Fruit fly (Drosophila melanogaster): ENCODE results near the gene CG43095.

Gene CG43095

DNA sequence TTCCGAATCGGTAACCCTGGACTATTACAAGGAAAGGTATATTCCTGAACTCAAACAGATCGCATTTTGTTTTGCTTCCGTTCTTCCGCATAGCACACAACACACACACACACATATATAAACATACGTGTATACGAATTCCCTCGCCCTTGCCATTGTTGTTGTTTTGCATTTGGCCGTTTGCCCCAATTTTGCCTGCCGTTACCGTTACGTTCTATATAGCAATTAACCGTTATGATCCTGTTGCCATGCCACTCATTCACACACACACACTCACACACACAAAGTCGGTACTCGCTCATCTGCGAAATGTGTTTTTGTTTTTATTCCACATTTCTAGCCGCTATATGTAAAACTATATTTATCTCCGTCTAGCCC, 44.1 kb downstream of the CG43095 start:
- TF ChIP-seq h (optimal IDR thresholded peaks at IDR 0.05) = no peak
- no peak for TF ChIP-seq insv (optimal IDR thresholded peaks at IDR 0.05)
- TF ChIP-seq Sin3A (optimal IDR thresholded peaks at IDR 0.05) = no peak
- TF ChIP-seq Myc (optimal IDR thresholded peaks at IDR 0.05) = no peak
- no peak for TF ChIP-seq ttk (optimal IDR thresholded peaks at IDR 0.05)
- TF ChIP-seq psq (optimal IDR thresholded peaks at IDR 0.05) = no peak

- TF ChIP-seq Myc (optimal IDR thresholded peaks at IDR 0.05) (no peak), Sin3A (optimal IDR thresholded peaks at IDR 0.05) (no peak), h (optimal IDR thresholded peaks at IDR 0.05) (no peak), insv (optimal IDR thresholded peaks at IDR 0.05) (no peak), ttk (optimal IDR thresholded peaks at IDR 0.05) (no peak), psq (optimal IDR thresholded peaks at IDR 0.05) (no peak)
These were observed 44.7 kb downstream of the CG43095 start, which contains the start of gene CG45049 for dm6 chr3R:22726771-22727455. Gene CG45049, plus strand, starts transcription at chr3R:22726967.

- TF ChIP-seq h (optimal IDR thresholded peaks at IDR 0.05) (no peak), Sin3A (optimal IDR thresholded peaks at IDR 0.05) (no peak), Myc (optimal IDR thresholded peaks at IDR 0.05) (no peak), ttk (optimal IDR thresholded peaks at IDR 0.05) (no peak), psq (optimal IDR thresholded peaks at IDR 0.05) (peak; percentile 73)
These were observed 45.4 kb downstream of the CG43095 start, which contains the start of gene RNF220 for dm6 chr3R:22726031-22726770. Gene RNF220, minus strand, starts transcription at chr3R:22726414.

DNA sequence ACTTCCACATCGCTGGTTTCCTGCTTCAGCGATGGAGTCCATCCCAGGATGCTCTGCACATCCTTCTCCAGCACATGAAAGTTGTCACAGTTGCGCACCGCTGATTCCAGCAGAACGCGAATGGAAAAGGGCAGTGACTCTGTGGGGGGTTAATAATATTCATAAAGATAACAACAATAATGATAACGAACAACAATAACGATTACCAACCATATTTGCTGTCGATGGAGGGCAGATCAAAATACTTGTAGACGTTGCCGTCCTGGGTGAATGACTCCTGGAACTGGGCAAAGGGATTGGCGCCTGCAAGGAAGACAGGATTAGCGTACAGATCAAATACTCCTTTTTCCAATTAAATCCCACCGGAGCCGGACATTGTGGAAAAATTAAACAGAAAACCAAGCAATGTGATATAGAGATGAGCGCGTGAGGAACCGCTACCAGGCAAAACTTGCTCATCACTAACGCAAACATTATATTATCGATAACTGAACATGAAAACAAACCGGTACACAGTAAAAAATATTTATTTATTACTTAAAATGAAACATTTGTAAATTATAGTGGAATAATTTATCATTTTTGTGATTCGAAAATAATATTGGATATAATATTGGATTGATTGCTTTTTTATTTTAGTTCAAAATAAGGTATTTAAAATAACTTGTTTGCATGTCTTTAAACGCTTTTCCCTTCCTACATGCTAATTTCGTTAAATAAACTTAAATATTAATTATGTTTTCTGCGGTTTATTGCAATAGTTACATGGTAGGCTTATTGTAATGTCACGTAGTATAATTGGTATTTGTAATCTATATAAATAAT, 47.2 kb downstream of the CG43095 start, which contains the start of gene Irp-1A:
TSS of gene Irp-1A (minus strand) at position 439 of the 825 bp plus-strand sequence.
- TF ChIP-seq Myc (optimal IDR thresholded peaks at IDR 0.05) (no peak), Sin3A (optimal IDR thresholded peaks at IDR 0.05) (no peak), h (optimal IDR thresholded peaks at IDR 0.05) (no peak), psq (optimal IDR thresholded peaks at IDR 0.05) (no peak), insv (optimal IDR thresholded peaks at IDR 0.05) (no peak), ttk (optimal IDR thresholded peaks at IDR 0.05) (no peak)

Data from Kc167 (cell line).